Worm (Caenorhabditis elegans) whole organism, L3 larva: ENCODE data around the gene glb-16.

ENCODE experiments used
- ama-1 ChIP-seq: fragments of 150-350 bp; optimal IDR thresholded peaks from 2 replicates; lab custom pipeline; 2018
- egl-5 ChIP-seq: fragments of 150-350 bp; optimal IDR thresholded peaks from 2 replicates; lab custom pipeline; 2017; ENCODE audit warnings: missing biosample characterization, missing genetic modification reagents, missing genetic modification characterization, inconsistent platforms
- jun-1 ChIP-seq: fragments of 150-350 bp; optimal IDR thresholded peaks from 2 replicates; lab custom pipeline; 2014; ENCODE audit warnings: missing biosample characterization, missing genetic modification reagents, missing genetic modification characterization
- nhr-25 ChIP-seq: sonication (generic microtip); optimal IDR thresholded peaks from 2 replicates; lab custom pipeline; 2017; ENCODE audit warnings: missing biosample characterization, missing genetic modification characterization
- nhr-76 ChIP-seq: fragments of 150-350 bp; sonication (generic microtip); optimal IDR thresholded peaks from 5 replicates; lab custom pipeline; 2014; ENCODE audit warnings: missing biosample characterization, missing genetic modification characterization
- pha-4 ChIP-seq: fragments of 150-350 bp; optimal IDR thresholded peaks from 2 replicates; lab custom pipeline; 2014; ENCODE audit warnings: missing biosample characterization, missing genetic modification reagents, missing genetic modification characterization
- pqm-1 ChIP-seq: fragments of 150-350 bp; optimal IDR thresholded peaks from 2 replicates; lab custom pipeline; 2017; ENCODE audit warnings: missing biosample characterization, missing genetic modification characterization, inconsistent platforms
- skn-1 ChIP-seq: fragments of 150-350 bp; optimal IDR thresholded peaks from 2 replicates; lab custom pipeline; 2014; ENCODE audit warnings: missing biosample characterization, missing genetic modification characterization
- ztf-4 ChIP-seq: fragments of 150-350 bp; optimal IDR thresholded peaks from 2 replicates; lab custom pipeline; 2014; ENCODE audit warnings: missing biosample characterization, missing genetic modification characterization

DNA sequence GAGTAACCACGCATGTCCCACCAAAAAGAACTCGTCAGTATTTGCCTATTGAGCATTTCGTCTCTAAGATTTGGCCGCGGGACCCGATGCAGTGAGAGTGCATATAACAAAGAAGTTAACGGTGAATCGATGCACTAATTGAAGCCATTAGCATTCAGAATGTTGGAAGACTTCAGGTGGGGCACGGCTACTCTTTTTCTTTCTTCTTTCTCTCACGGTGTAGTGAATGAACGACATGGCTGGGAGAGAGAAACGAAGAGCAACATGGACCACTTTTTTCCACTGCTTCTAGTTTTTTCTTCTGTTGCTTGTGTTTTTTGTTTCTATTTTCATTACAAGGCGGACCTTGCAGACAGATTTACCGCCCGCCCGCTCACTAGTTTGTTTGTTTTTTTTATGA lies 1.1 kb upstream of the glb-16 start:
- no peak for TF ChIP-seq nhr-76
- TF ChIP-seq ama-1 (lab: Kevin White, UChicago), result no peak
- TF ChIP-seq egl-5 (tag; lab: Kevin White, UChicago), result no peak
- no peak for TF ChIP-seq nhr-25
- TF ChIP-seq pqm-1, result no peak
- TF ChIP-seq jun-1 (tag; lab: Kevin White, UChicago), result no peak
- no peak for TF ChIP-seq ztf-4 (tag; lab: Kevin White, UChicago)
- no peak for TF ChIP-seq pha-4
- no peak for TF ChIP-seq skn-1
